Worm (Caenorhabditis elegans) whole organism, young adult: ENCODE results near the gene C05A9.2.

ENCODE experiments used
- B0035.1 ChIP-seq: sonication (generic microtip); optimal IDR thresholded peaks from 2 replicates; lab custom pipeline; 2016; ENCODE audit warnings: missing genetic modification characterization, mild to moderate bottlenecking, missing compliant biosample characterization, missing genotype, missing genetic modification reagents
- F22D6.2 ChIP-seq: sonication (generic microtip); optimal IDR thresholded peaks from 2 replicates; lab custom pipeline; 2016; ENCODE audit warnings: mild to moderate bottlenecking, missing genetic modification characterization, missing compliant biosample characterization
- F33H1.4 ChIP-seq: fragments of 200-800 bp; sonication (Bioruptor generic); IDR thresholded peaks from 2 replicates; pipeline ENCODE4 v1.3.6; 2022; ENCODE audit warnings: missing genetic modification reagents, missing genetic modification characterization, missing compliant biosample characterization
- F37B4.10 ChIP-seq: fragments of 200-800 bp; sonication (Bioruptor generic); IDR thresholded peaks from 2 replicates; pipeline ENCODE4 v1.3.6; 2022; ENCODE audit warnings: missing genetic modification characterization, missing compliant biosample characterization
- F57A8.1 ChIP-seq: fragments of 200-800 bp; sonication (Bioruptor generic); optimal IDR thresholded peaks from 2 replicates; lab custom pipeline; 2018; ENCODE audit warnings: mild to moderate bottlenecking, missing genetic modification characterization, moderate library complexity, missing compliant biosample characterization
- F57C9.4 ChIP-seq: sonication (generic microtip); optimal IDR thresholded peaks from 2 replicates; lab custom pipeline; 2017; ENCODE audit warnings: mild to moderate bottlenecking, missing genetic modification characterization, missing compliant biosample characterization
- T07F8.4 ChIP-seq: sonication (generic microtip); optimal IDR thresholded peaks from 2 replicates; lab custom pipeline; 2016; ENCODE audit warnings: mild to moderate bottlenecking, missing genetic modification characterization, moderate library complexity, missing compliant biosample characterization
- Y53F4B.3 ChIP-seq: fragments of 200-800 bp; sonication (Bioruptor generic); IDR thresholded peaks from 2 replicates; pipeline ENCODE4 v1.3.6; 2022; ENCODE audit warnings: missing genetic modification reagents, missing genetic modification characterization, missing compliant biosample characterization
- Y53G8AR.9 ChIP-seq: fragments of 200-800 bp; sonication (Bioruptor generic); conservative IDR thresholded peaks from 2 replicates; pipeline ENCODE4 v1.3.6; 2022; ENCODE audit warnings: missing genetic modification reagents, missing genetic modification characterization, missing compliant biosample characterization
- Y56A3A.18 ChIP-seq: fragments of 200-800 bp; sonication (Bioruptor generic); IDR thresholded peaks from 2 replicates; pipeline ENCODE4 v1.3.6; 2022; ENCODE audit warnings: missing genetic modification reagents, missing genetic modification characterization, missing compliant biosample characterization
- Y67H2A.10 ChIP-seq: fragments of 200-800 bp; sonication (Bioruptor generic); conservative IDR thresholded peaks from 2 replicates; pipeline ENCODE4 v1.3.6; 2022; ENCODE audit warnings: missing genetic modification reagents, missing genetic modification characterization, missing compliant biosample characterization
- ZK185.1 ChIP-seq: sonication (generic microtip); optimal IDR thresholded peaks from 2 replicates; lab custom pipeline; 2016; ENCODE audit warnings: mild to moderate bottlenecking, missing genetic modification characterization, missing compliant biosample characterization; ENCODE audit not compliant: poor library complexity, severe bottlenecking
- akir-1 ChIP-seq: fragments of 200-800 bp; sonication (Bioruptor generic); optimal IDR thresholded peaks from 2 replicates; lab custom pipeline; 2018; ENCODE audit warnings: mild to moderate bottlenecking, missing genetic modification characterization, moderate library complexity, missing compliant biosample characterization
- ceh-40 ChIP-seq: fragments of 200-800 bp; sonication (Bioruptor generic); IDR thresholded peaks from 2 replicates; pipeline ENCODE4 v1.3.6; 2022; ENCODE audit warnings: missing genetic modification characterization, missing compliant biosample characterization
- ceh-91 ChIP-seq: fragments of 200-800 bp; sonication (Bioruptor generic); IDR thresholded peaks from 2 replicates; pipeline ENCODE4 v1.3.6; 2022; ENCODE audit warnings: missing genetic modification reagents, missing genetic modification characterization, missing compliant biosample characterization
- chd-7 ChIP-seq: sonication (generic microtip); optimal IDR thresholded peaks from 2 replicates; lab custom pipeline; 2016; ENCODE audit warnings: mild to moderate bottlenecking, missing genetic modification characterization, moderate library complexity, missing compliant biosample characterization
- egrh-3 ChIP-seq: fragments of 200-800 bp; sonication (Bioruptor generic); IDR thresholded peaks from 2 replicates; pipeline ENCODE4 v1.3.6; 2022; ENCODE audit warnings: missing genetic modification reagents, missing genetic modification characterization, missing compliant biosample characterization
- gei-17 ChIP-seq: fragments of 200-800 bp; sonication (Bioruptor generic); optimal IDR thresholded peaks from 2 replicates; lab custom pipeline; 2018; ENCODE audit warnings: mild to moderate bottlenecking, missing genetic modification characterization, missing compliant biosample characterization
- hlh-26 ChIP-seq: fragments of 200-800 bp; sonication (Bioruptor generic); conservative IDR thresholded peaks from 2 replicates; pipeline ENCODE4 v1.3.6; 2022; ENCODE audit warnings: missing genetic modification reagents, missing genetic modification characterization, missing compliant biosample characterization
- lag-1 ChIP-seq: fragments of 200-800 bp; sonication (Bioruptor generic); IDR thresholded peaks from 2 replicates; pipeline ENCODE4 v1.3.6; 2022; ENCODE audit warnings: missing genetic modification reagents, missing genetic modification characterization, missing compliant biosample characterization
- let-607 ChIP-seq, 2 experiments: fragments of 200-800 bp in 1 of 2; sonication (Bioruptor generic) in 1 of 2; sonication (generic microtip) in 1 of 2; optimal IDR thresholded peaks; 2 replicates each; lab custom pipeline; 2016 to 2018; ENCODE audit warnings: mild to moderate bottlenecking in 2 of 2, missing compliant biosample characterization in 2 of 2, missing genetic modification characterization in 2 of 2, moderate library complexity in 2 of 2, missing genotype in 1 of 2
- madf-10 ChIP-seq: sonication (generic microtip); optimal IDR thresholded peaks from 2 replicates; lab custom pipeline; 2016; ENCODE audit warnings: mild to moderate bottlenecking, missing genetic modification characterization, missing compliant biosample characterization
- mes-4 ChIP-seq: sonication (generic microtip); optimal IDR thresholded peaks from 2 replicates; lab custom pipeline; 2016; ENCODE audit warnings: missing genotype, missing genetic modification characterization, missing compliant biosample characterization
- nfya-2 ChIP-seq: fragments of 200-800 bp; sonication (Bioruptor generic); IDR thresholded peaks from 2 replicates; pipeline ENCODE4 v1.3.6; 2022; ENCODE audit warnings: missing genetic modification reagents, missing genetic modification characterization, missing compliant biosample characterization
- nhr-120 ChIP-seq: fragments of 200-800 bp; sonication (Bioruptor generic); IDR thresholded peaks from 2 replicates; pipeline ENCODE4 v1.3.6; 2022; ENCODE audit warnings: missing genetic modification characterization, missing compliant biosample characterization
- nhr-90 ChIP-seq: sonication (generic microtip); optimal IDR thresholded peaks from 2 replicates; lab custom pipeline; 2016; ENCODE audit warnings: missing genotype, mild to moderate bottlenecking, missing genetic modification characterization, missing compliant biosample characterization
- repo-1 ChIP-seq: sonication (generic microtip); optimal IDR thresholded peaks from 2 replicates; lab custom pipeline; 2017; ENCODE audit warnings: mild to moderate bottlenecking, missing genetic modification characterization, missing compliant biosample characterization
- rpc-1 ChIP-seq, 2 experiments: fragments of 150-350 bp in 1 of 2; sonication (generic microtip) in 1 of 2; optimal IDR thresholded peaks; 2 replicates each; lab custom pipeline; 2014 to 2018; ENCODE audit warnings: missing biosample characterization in 1 of 2, missing genetic modification characterization in 1 of 2, missing genetic modification reagents in 1 of 2, missing genotype in 1 of 2
- sea-2 ChIP-seq: fragments of 200-800 bp; sonication (Bioruptor generic); IDR thresholded peaks from 2 replicates; pipeline ENCODE4 v1.3.6; 2022; ENCODE audit warnings: missing genetic modification characterization, missing compliant biosample characterization
- snpc-3.4 ChIP-seq: sonication (generic microtip); optimal IDR thresholded peaks from 2 replicates; lab custom pipeline; 2017; ENCODE audit warnings: missing genetic modification characterization, mild to moderate bottlenecking, missing compliant biosample characterization, antibody characterized with exemption, moderate library complexity, missing genotype, missing genetic modification reagents
- tbp1 ChIP-seq: fragments of 200-800 bp; sonication (Bioruptor generic); optimal IDR thresholded peaks from 2 replicates; lab custom pipeline; 2018; ENCODE audit warnings: mild to moderate bottlenecking, missing genetic modification characterization, missing compliant biosample characterization
- tbx-9 ChIP-seq: sonication (generic microtip); optimal IDR thresholded peaks from 2 replicates; lab custom pipeline; 2016; ENCODE audit warnings: borderline replicate concordance, missing genetic modification characterization, inconsistent platforms, missing compliant biosample characterization
- unc-130 ChIP-seq: sonication (generic microtip); optimal IDR thresholded peaks from 2 replicates; lab custom pipeline; 2016; ENCODE audit warnings: missing genetic modification reagents, missing genetic modification characterization, missing compliant biosample characterization
- ztf-22 ChIP-seq: fragments of 200-800 bp; sonication (Bioruptor generic); optimal IDR thresholded peaks from 2 replicates; lab custom pipeline; 2018; ENCODE audit warnings: mild to moderate bottlenecking, missing genetic modification characterization, moderate library complexity, missing compliant biosample characterization
- ztf-26 ChIP-seq: sonication (generic microtip); optimal IDR thresholded peaks from 2 replicates; lab custom pipeline; 2017; ENCODE audit warnings: missing genetic modification characterization, missing compliant biosample characterization

C05A9.2 gene

DNA sequence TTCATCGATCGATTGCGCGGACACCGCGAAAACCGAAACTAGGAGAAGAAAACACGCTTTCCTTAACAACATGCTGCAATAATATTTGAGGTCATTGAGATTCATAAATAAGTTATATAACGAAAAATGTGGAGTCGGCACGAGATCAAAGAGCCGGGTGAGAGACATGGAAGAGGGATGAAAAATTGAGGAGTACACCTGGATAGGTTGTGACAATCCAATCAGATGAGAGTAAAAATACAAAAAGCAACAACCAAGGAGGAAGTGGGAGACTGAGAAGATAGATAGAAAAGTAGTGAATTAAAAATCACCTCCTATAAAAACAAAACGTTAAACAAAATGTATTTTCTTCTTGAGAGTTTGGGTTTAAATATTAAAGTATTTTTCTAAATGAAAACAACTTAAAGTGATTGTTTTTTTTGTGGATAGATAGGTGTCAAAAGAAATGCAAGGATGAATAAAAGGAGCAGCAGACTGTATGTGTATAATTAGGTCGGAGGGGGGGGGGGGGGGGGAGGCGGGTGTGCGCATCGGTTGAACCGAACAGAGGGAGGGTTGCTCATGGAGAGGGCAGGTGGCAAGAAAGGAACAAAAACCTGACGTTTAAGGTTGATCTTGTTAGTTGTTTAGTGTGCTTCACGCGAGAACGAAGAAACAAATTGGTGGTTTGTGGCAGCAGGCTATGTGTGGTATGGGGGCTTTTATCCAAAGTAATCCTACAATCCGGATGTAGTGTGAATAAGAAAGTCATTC, at the start of gene C05A9.2:
C05A9.2 (minus strand) TSS at position 73 of the 753 bp plus-strand sequence.
- TF ChIP-seq rpc-1 (optimal IDR thresholded peaks at IDR 0.05; lab: Kevin White, UChicago) (no peak), rpc-1 (tag; optimal IDR thresholded peaks at IDR 0.05; lab: Kevin White, UChicago) (no peak), ztf-22 (GFP tag; lab: Kevin White, UChicago) (no peak), Y53G8AR.9 (GFP tag; lab: Robert Waterston, UW) (0 out of 2 replicates have a peak, but pooled peaks have one; percentile 12), Y56A3A.18 (GFP tag; lab: Robert Waterston, UW) (no peak), sea-2 (GFP tag; lab: Robert Waterston, UW) (no peak), tbp1 (no peak), lag-1 (GFP tag; lab: Robert Waterston, UW) (no peak), egrh-3 (GFP tag; lab: Robert Waterston, UW) (0 out of 2 replicates have a peak, but pooled peaks have one; percentile 73), madf-10 (tag; lab: Kevin White, UChicago) (no peak), ZK185.1 (tag; lab: Kevin White, UChicago) (no peak), chd-7 (tag; lab: Kevin White, UChicago) (no peak), ceh-40 (GFP tag; lab: Robert Waterston, UW) (no peak), T07F8.4 (no peak), unc-130 (GFP tag; lab: Kevin White, UChicago) (no peak), F33H1.4 (GFP tag; lab: Robert Waterston, UW) (no peak)

DNA sequence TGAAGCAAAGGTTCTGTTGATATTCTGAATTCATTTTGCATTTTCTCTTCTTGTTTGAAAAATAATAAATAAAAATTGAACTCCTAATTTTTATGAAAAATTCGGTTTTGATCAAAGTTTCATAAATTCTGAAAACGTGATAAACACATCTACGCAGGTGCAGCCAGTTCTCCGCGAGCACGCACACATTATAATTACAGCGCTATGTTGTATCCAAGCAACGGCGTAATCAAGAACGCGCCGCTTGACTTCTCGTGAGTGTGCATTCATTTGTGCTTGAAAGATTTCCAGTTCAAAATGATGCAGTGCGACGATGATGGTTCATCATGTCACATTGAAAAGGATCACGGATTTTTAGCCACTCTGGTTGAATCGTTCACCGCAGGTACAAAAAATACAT, 47.4 kb upstream of the C05A9.2 start, which contains the start of gene F47B10.3:
F47B10.3 (plus strand) TSS at position 301 of the 400 bp plus-strand sequence.
- no peak for TF ChIP-seq snpc-3.4 (tag; lab: Kevin White, UChicago)
- TF ChIP-seq, all 124 proteins: peak for 0

ce11 chrX:10890965-10891364, 46.5 kb upstream of the C05A9.2 start, which contains the start of gene F47B10.4:
Gene F47B10.4, plus strand, starts transcription at chrX:10891265.
- no peak for TF ChIP-seq let-607 (tag; optimal IDR thresholded peaks at IDR 0.05; lab: Kevin White, UChicago)
- TF ChIP-seq nhr-120 (GFP tag; lab: Robert Waterston, UW): no peak
- no peak for TF ChIP-seq gei-17 (GFP tag; lab: Kevin White, UChicago)
- TF ChIP-seq ceh-91 (GFP tag; lab: Robert Waterston, UW): no peak
- no peak for TF ChIP-seq F57A8.1 (GFP tag; lab: Kevin White, UChicago)
- no peak for TF ChIP-seq unc-130 (GFP tag; lab: Kevin White, UChicago)
- no peak for TF ChIP-seq nfya-2 (GFP tag; lab: Robert Waterston, UW)
- TF ChIP-seq F22D6.2: no peak

- TF ChIP-seq repo-1 (tag; lab: Kevin White, UChicago): no peak
- no peak for TF ChIP-seq mes-4 (tag; lab: Kevin White, UChicago)
- TF ChIP-seq sea-2 (GFP tag; lab: Robert Waterston, UW): no peak
- no peak for TF ChIP-seq Y53F4B.3
- no peak for TF ChIP-seq hlh-26 (GFP tag; lab: Robert Waterston, UW)
- no peak for TF ChIP-seq F57C9.4
- no peak for TF ChIP-seq ztf-26 (tag; lab: Kevin White, UChicago)
- no peak for TF ChIP-seq tbx-9 (tag; lab: Kevin White, UChicago)
- no peak for TF ChIP-seq F37B4.10 (GFP tag; lab: Robert Waterston, UW)
- TF ChIP-seq B0035.1 (tag; lab: Kevin White, UChicago): no peak
- no peak for TF ChIP-seq Y67H2A.10 (GFP tag; lab: Robert Waterston, UW)
- TF ChIP-seq nhr-90 (tag; lab: Kevin White, UChicago): no peak
- TF ChIP-seq akir-1 (GFP tag; lab: Kevin White, UChicago): no peak
Observed at ce11 chrX:10890456-10890855, 46.0 kb upstream of the C05A9.2 start, which contains the start of gene F47B10.5. Gene F47B10.5, minus strand, starts transcription at chrX:10890556.
